Worm (Caenorhabditis elegans): ENCODE data around the gene C49G7.13.

- TF ChIP-seq Y55F3AM.14 (GFP tag; optimal IDR thresholded peaks at IDR 0.05) (no peak), snpc-4 (tag; optimal IDR thresholded peaks at IDR 0.05) (no peak), aly-2 (tag; optimal IDR thresholded peaks at IDR 0.05) (no peak), sma-3 (GFP tag; optimal IDR thresholded peaks at IDR 0.05) (no peak), nhr-77 (tag; optimal IDR thresholded peaks at IDR 0.05) (no peak), ama-1 (optimal IDR thresholded peaks at IDR 0.05) (no peak), nhr-11 (tag; optimal IDR thresholded peaks at IDR 0.05) (no peak), unc-62 (GFP tag; optimal IDR thresholded peaks at IDR 0.05) (no peak), lin-11 (tag; optimal IDR thresholded peaks at IDR 0.05) (no peak)
These were observed 13.6 kb upstream of the C49G7.13 start, which contains the start of gene cyp-35A3 for ce11 chrV:4022309-4022708.
